Fruit fly (Drosophila melanogaster) whole organism, wandering third instar larva: Measurements from ENCODE around the gene escl.
A peak's percentile ranks its signal among the peaks of the same experiment; 100 is the strongest.

Experiments used
- Abd-B ChIP-seq: fragments of >200 bp; optimal IDR thresholded peaks from 2 replicates; lab custom pipeline; 2017; ENCODE audit warnings: missing biosample characterization, missing genetic modification characterization
- CG32264 ChIP-seq: fragments of 200-800 bp; sonication (Bioruptor generic); optimal IDR thresholded peaks from 2 replicates; lab custom pipeline; 2016; ENCODE audit warnings: missing biosample characterization, missing genetic modification characterization
- CG9705 ChIP-seq: fragments of 200-800 bp; sonication (Bioruptor generic); optimal IDR thresholded peaks from 2 replicates; lab custom pipeline; 2018; ENCODE audit warnings: missing biosample characterization, mild to moderate bottlenecking, missing genetic modification characterization
- CrebA ChIP-seq: fragments of 200-800 bp; sonication (Bioruptor generic); optimal IDR thresholded peaks from 2 replicates; lab custom pipeline; 2016; ENCODE audit warnings: missing biosample characterization, mild to moderate bottlenecking, missing genetic modification characterization, borderline replicate concordance
- Dfd ChIP-seq: fragments of >200 bp; optimal IDR thresholded peaks from 2 replicates; lab custom pipeline; 2017; ENCODE audit warnings: missing biosample characterization, missing genetic modification characterization
- Dif ChIP-seq: fragments of 200-275, 200-300 bp; sonication (Bioruptor generic); optimal IDR thresholded peaks from 2 replicates; lab custom pipeline; 2018; ENCODE audit warnings: missing biosample characterization, missing genetic modification characterization; ENCODE audit not compliant: partially characterized antibody
- GATAd ChIP-seq: sonication (Bioruptor generic); optimal IDR thresholded peaks from 2 replicates; lab custom pipeline; 2016; ENCODE audit warnings: missing biosample characterization, missing genetic modification characterization
- HLH106 ChIP-seq: fragments of 200-800 bp; optimal IDR thresholded peaks from 3 replicates; lab custom pipeline; 2019; ENCODE audit warnings: missing biosample characterization, mild to moderate bottlenecking, missing genetic modification characterization, moderate library complexity
- Hnf4 ChIP-seq: fragments of 200-800 bp; sonication (Bioruptor generic); optimal IDR thresholded peaks from 2 replicates; lab custom pipeline; 2016; ENCODE audit warnings: missing biosample characterization, mild to moderate bottlenecking, missing genetic modification characterization
- Hr78 ChIP-seq: fragments of >200 bp; optimal IDR thresholded peaks from 2 replicates; lab custom pipeline; 2017; ENCODE audit warnings: missing biosample characterization, missing genetic modification characterization
- Hr83 ChIP-seq: fragments of 200-300 bp; sonication (Bioruptor generic); optimal IDR thresholded peaks from 2 replicates; lab custom pipeline; 2016; ENCODE audit warnings: missing biosample characterization, mild to moderate bottlenecking, missing genetic modification characterization, moderate library complexity; ENCODE audit not compliant: poor library complexity, severe bottlenecking
- Jra ChIP-seq: sonication (Bioruptor generic); optimal IDR thresholded peaks from 2 replicates; lab custom pipeline; 2016; ENCODE audit warnings: missing biosample characterization, missing genetic modification characterization
- Mio ChIP-seq: sonication (Bioruptor generic); optimal IDR thresholded peaks from 2 replicates; lab custom pipeline; 2016; ENCODE audit warnings: missing biosample characterization, missing genetic modification characterization
- Myc ChIP-seq: fragments of >200 bp; optimal IDR thresholded peaks from 2 replicates; lab custom pipeline; 2017
- N ChIP-seq: fragments of >200 bp; optimal IDR thresholded peaks from 2 replicates; lab custom pipeline; 2018; ENCODE audit warnings: missing biosample characterization, missing external identifiers, missing genetic modification characterization
- OdsH ChIP-seq: fragments of 200-800 bp; sonication (Bioruptor generic); optimal IDR thresholded peaks from 2 replicates; lab custom pipeline; 2016; ENCODE audit warnings: missing biosample characterization, mild to moderate bottlenecking, missing genetic modification characterization
- Rel ChIP-seq, 2 experiments: fragments of 200-800 bp; sonication (Bioruptor generic) in 1 of 2; optimal IDR thresholded peaks; 2 replicates in 1 of 2; 3 replicates in 1 of 2; lab custom pipeline; 2016 to 2019; ENCODE audit warnings: mild to moderate bottlenecking in 2 of 2, missing biosample characterization in 2 of 2, missing genetic modification characterization in 2 of 2, moderate library complexity in 1 of 2
- Sp1 ChIP-seq: fragments of 200-800 bp; sonication (Bioruptor generic); optimal IDR thresholded peaks from 3 replicates; lab custom pipeline; 2019; ENCODE audit warnings: missing biosample characterization, mild to moderate bottlenecking, missing genetic modification characterization, moderate library complexity
- Vsx2 ChIP-seq: fragments of 200-300, 225-300 bp; sonication (Bioruptor generic); optimal IDR thresholded peaks from 2 replicates; lab custom pipeline; 2018; ENCODE audit warnings: missing biosample characterization, missing genetic modification characterization; ENCODE audit not compliant: partially characterized antibody
- br ChIP-seq: fragments of 200-800 bp; sonication (Bioruptor generic); optimal IDR thresholded peaks from 2 replicates; lab custom pipeline; 2016; ENCODE audit warnings: missing biosample characterization, missing genetic modification characterization
- brk ChIP-seq: fragments of 200-800 bp; sonication (Bioruptor generic); optimal IDR thresholded peaks from 2 replicates; lab custom pipeline; 2016; ENCODE audit warnings: missing biosample characterization, mild to moderate bottlenecking, missing genetic modification characterization
- dl ChIP-seq, 2 experiments: fragments of 175-275, 200-275 bp in 1 of 2; fragments of 200-275 bp in 1 of 2; sonication (Bioruptor generic); optimal IDR thresholded peaks; lab custom pipeline; 2018; ENCODE audit warnings: mild to moderate bottlenecking in 2 of 2, missing biosample characterization in 2 of 2, missing genetic modification characterization in 2 of 2, moderate library complexity in 2 of 2; ENCODE audit not compliant: partially characterized antibody in 2 of 2, insufficient read depth in 1 of 2
- dmrt93B ChIP-seq: fragments of 200-800 bp; sonication (Bioruptor generic); optimal IDR thresholded peaks from 2 replicates; lab custom pipeline; 2018; ENCODE audit warnings: missing biosample characterization, mild to moderate bottlenecking, missing genetic modification characterization
- dsf ChIP-seq: sonication (Bioruptor generic); optimal IDR thresholded peaks from 2 replicates; lab custom pipeline; 2016; ENCODE audit warnings: missing biosample characterization, missing genetic modification characterization, borderline replicate concordance
- ey ChIP-seq: fragments of 200-800 bp; sonication (Bioruptor generic); optimal IDR thresholded peaks from 2 replicates; lab custom pipeline; 2016; ENCODE audit warnings: missing biosample characterization, missing genetic modification characterization
- foxo ChIP-seq, 2 experiments: fragments of 200-800 bp; sonication (Bioruptor generic); optimal IDR thresholded peaks; 2 replicates in 1 of 2; 3 replicates in 1 of 2; lab custom pipeline; 2016 to 2017; ENCODE audit warnings: missing biosample characterization in 2 of 2, missing genetic modification characterization in 2 of 2
- fru ChIP-seq: fragments of 200-800 bp; sonication (Bioruptor generic); optimal IDR thresholded peaks from 3 replicates; lab custom pipeline; 2016; ENCODE audit warnings: missing biosample characterization, mild to moderate bottlenecking, missing genetic modification characterization
- h ChIP-seq: fragments of 200-800 bp; sonication (Bioruptor generic); optimal IDR thresholded peaks from 3 replicates; lab custom pipeline; 2016; ENCODE audit warnings: missing biosample characterization, mild to moderate bottlenecking, missing genetic modification characterization
- jim ChIP-seq: fragments of 175-275, 200-325 bp; sonication (Bioruptor generic); optimal IDR thresholded peaks from 2 replicates; lab custom pipeline; 2016; ENCODE audit warnings: missing biosample characterization, mild to moderate bottlenecking, missing genetic modification characterization
- lola ChIP-seq: fragments of >200 bp; optimal IDR thresholded peaks from 2 replicates; lab custom pipeline; 2017; ENCODE audit warnings: missing biosample characterization, missing genetic modification characterization
- pan ChIP-seq: fragments of >200 bp; optimal IDR thresholded peaks from 2 replicates; lab custom pipeline; 2017
- psq ChIP-seq: fragments of 200-800 bp; sonication (Bioruptor generic); optimal IDR thresholded peaks from 3 replicates; lab custom pipeline; 2017; ENCODE audit warnings: missing biosample characterization, mild to moderate bottlenecking, missing genetic modification characterization, moderate library complexity
- rgr ChIP-seq: fragments of 200-800 bp; sonication (Bioruptor generic); optimal IDR thresholded peaks from 3 replicates; lab custom pipeline; 2016; ENCODE audit warnings: missing biosample characterization, mild to moderate bottlenecking, missing genetic modification characterization
- sage ChIP-seq: fragments of 200-800 bp; sonication (Bioruptor generic); optimal IDR thresholded peaks from 2 replicates; lab custom pipeline; 2016; ENCODE audit warnings: missing biosample characterization, mild to moderate bottlenecking, missing genetic modification characterization
- sv ChIP-seq: fragments of 200-800 bp; sonication (Bioruptor generic); optimal IDR thresholded peaks from 3 replicates; lab custom pipeline; 2016; ENCODE audit warnings: missing biosample characterization, missing genetic modification characterization
- tai ChIP-seq: sonication (Bioruptor generic); optimal IDR thresholded peaks from 2 replicates; lab custom pipeline; 2016; ENCODE audit warnings: missing biosample characterization, missing genetic modification characterization
- usp ChIP-seq: fragments of >200 bp; optimal IDR thresholded peaks from 2 replicates; lab custom pipeline; 2017; ENCODE audit warnings: missing biosample characterization, missing genetic modification characterization
- woc ChIP-seq: sonication (Bioruptor generic); optimal IDR thresholded peaks from 2 replicates; lab custom pipeline; 2016; ENCODE audit warnings: missing biosample characterization, mild to moderate bottlenecking, missing genetic modification characterization

escl gene

dm6 chr2L:11963422-11964322 lies 27.1 kb upstream of the escl start:
- TF ChIP-seq Myc (lab: Kevin White, UChicago) = no peak
- TF ChIP-seq br (GFP tag; lab: Kevin White, UChicago) = no peak
- TF ChIP-seq N (GFP tag; lab: Kevin White, UChicago) = no peak
- no peak for TF ChIP-seq Dif (GFP tag; lab: Kevin White, UChicago)
- TF ChIP-seq rgr (GFP tag; lab: Kevin White, UChicago) = no peak
- no peak for TF ChIP-seq brk (GFP tag; lab: Kevin White, UChicago)
- no peak for TF ChIP-seq Rel (GFP tag; optimal IDR thresholded peaks at IDR 0.05; lab: Kevin White, UChicago)
- no peak for TF ChIP-seq Rel (tag; optimal IDR thresholded peaks at IDR 0.05; lab: Kevin White, UChicago)
- no peak for TF ChIP-seq sv (GFP tag; lab: Kevin White, UChicago)
- no peak for TF ChIP-seq tai (GFP tag; lab: Kevin White, UChicago)
- TF ChIP-seq CrebA (GFP tag; lab: Kevin White, UChicago) = no peak
- no peak for TF ChIP-seq CG9705 (GFP tag; lab: Kevin White, UChicago)

dm6 chr2L:11965610-11966594 lies 24.8 kb upstream of the escl start:
- TF ChIP-seq br (GFP tag; lab: Kevin White, UChicago) (no peak), foxo (GFP tag; optimal IDR thresholded peaks at IDR 0.05; lab: Kevin White, UChicago) (peak in 1 of 2 experiments; percentile 41), dsf (no peak), Hr83 (no peak), Abd-B (GFP tag; lab: Kevin White, UChicago) (no peak), Rel (GFP tag; optimal IDR thresholded peaks at IDR 0.05; lab: Kevin White, UChicago) (peak; percentile 61), Rel (tag; optimal IDR thresholded peaks at IDR 0.05; lab: Kevin White, UChicago) (no peak), Vsx2 (GFP tag; lab: Kevin White, UChicago) (peak; percentile 2), HLH106 (tag; lab: Kevin White, UChicago) (peak; percentile 41), h (GFP tag; lab: Kevin White, UChicago) (no peak), tai (GFP tag; lab: Kevin White, UChicago) (no peak), Jra (GFP tag; lab: Kevin White, UChicago) (no peak), ey (no peak), usp (GFP tag; lab: Kevin White, UChicago) (no peak), dmrt93B (GFP tag; lab: Kevin White, UChicago) (peak; percentile 12), pan (lab: Kevin White, UChicago) (no peak), jim (GFP tag; lab: Kevin White, UChicago) (no peak), woc (peak; percentile 48), fru (GFP tag; lab: Kevin White, UChicago) (peak; percentile 39), Sp1 (GFP tag; lab: Kevin White, UChicago) (peak; percentile 26), lola (GFP tag; lab: Kevin White, UChicago) (no peak), Dif (GFP tag; lab: Kevin White, UChicago) (no peak), GATAd (GFP tag; lab: Kevin White, UChicago) (no peak), sv (GFP tag; lab: Kevin White, UChicago) (no peak), dl (GFP tag; optimal IDR thresholded peaks at IDR 0.05; lab: Kevin White, UChicago; ENCODE audit: insufficient read depth in 1 of 2, partially characterized antibody in 2 of 2) (no peak), Mio (GFP tag; lab: Kevin White, UChicago) (no peak), brk (GFP tag; lab: Kevin White, UChicago) (no peak), CG32264 (GFP tag; lab: Kevin White, UChicago) (no peak), sage (no peak), Dfd (GFP tag; lab: Kevin White, UChicago) (no peak), N (GFP tag; lab: Kevin White, UChicago) (no peak), rgr (GFP tag; lab: Kevin White, UChicago) (no peak), psq (GFP tag; lab: Kevin White, UChicago) (peak; percentile 48), CrebA (GFP tag; lab: Kevin White, UChicago) (peak; percentile 89), Myc (lab: Kevin White, UChicago) (no peak), OdsH (GFP tag; lab: Kevin White, UChicago) (no peak), Hr78 (GFP tag; lab: Kevin White, UChicago) (no peak), Hnf4 (no peak), CG9705 (GFP tag; lab: Kevin White, UChicago) (no peak)
